Worm (Caenorhabditis elegans) whole organism, L4 larva: ENCODE data around the gene T16H12.2.

Source experiments
- D1046.2 ChIP-seq: fragments of 200-800 bp; sonication (Bioruptor generic); IDR thresholded peaks from 2 replicates; pipeline ENCODE4 v1.3.6; 2022; ENCODE audit warnings: missing genetic modification characterization, missing compliant biosample characterization
- R02D3.7 ChIP-seq: fragments of 150-350 bp; sonication (generic microtip); optimal IDR thresholded peaks from 3 replicates; lab custom pipeline; 2014; ENCODE audit warnings: missing biosample characterization, missing genetic modification characterization
- mdl-1 ChIP-seq, 2 experiments: fragments of 150-350 bp in 1 of 2; sonication (generic microtip) in 1 of 2; optimal IDR thresholded peaks; 2 replicates each; lab custom pipeline; 2014 to 2017; ENCODE audit warnings: missing biosample characterization in 2 of 2, missing genetic modification characterization in 2 of 2
- mxl-2 ChIP-seq: fragments of 200-800 bp; sonication (Bioruptor generic); conservative IDR thresholded peaks from 2 replicates; pipeline ENCODE4 v1.3.6; 2022; ENCODE audit warnings: missing genetic modification reagents, missing genetic modification characterization, missing compliant biosample characterization
- nhr-28 ChIP-seq: fragments of 150-350 bp; optimal IDR thresholded peaks from 2 replicates; lab custom pipeline; 2014; ENCODE audit warnings: missing biosample characterization, missing genetic modification characterization
- nhr-76 ChIP-seq: fragments of 150-350 bp; optimal IDR thresholded peaks from 2 replicates; lab custom pipeline; 2014; ENCODE audit warnings: missing biosample characterization, missing genetic modification characterization
- sdz-12 ChIP-seq: fragments of 200-800 bp; sonication (Bioruptor generic); optimal IDR thresholded peaks from 2 replicates; lab custom pipeline; 2018; ENCODE audit warnings: mild to moderate bottlenecking, missing genetic modification characterization, missing compliant biosample characterization
- zip-2 ChIP-seq: fragments of 150-350 bp; optimal IDR thresholded peaks from 2 replicates; lab custom pipeline; 2014; ENCODE audit warnings: missing biosample characterization, missing genetic modification characterization

DNA sequence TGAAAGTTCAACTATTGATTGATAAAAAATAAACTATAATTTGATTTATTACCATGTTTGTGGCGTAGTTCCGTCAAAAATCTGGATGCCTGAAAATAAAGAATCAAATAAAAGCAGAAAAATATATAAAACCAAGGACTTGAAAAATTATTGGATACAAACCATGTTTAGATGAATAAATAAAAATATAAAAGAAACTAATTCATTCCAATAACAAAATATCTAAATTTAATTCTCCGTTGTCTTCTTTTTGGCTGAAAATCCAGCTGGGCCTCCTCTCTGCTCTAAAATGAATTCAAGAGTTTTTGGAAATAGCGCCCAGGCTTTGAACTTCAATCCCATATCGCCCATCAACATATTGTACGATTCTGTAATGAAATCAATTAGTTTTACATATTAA is 26.9 kb downstream of the T16H12.2 start, which contains the start of gene vps-29:
- TF ChIP-seq mxl-2 (GFP tag; lab: Robert Waterston, UW) (no peak), nhr-28 (tag; lab: Kevin White, UChicago) (no peak), nhr-76 (tag; lab: Kevin White, UChicago) (no peak), R02D3.7 (tag; lab: Kevin White, UChicago) (no peak), zip-2 (tag; lab: Kevin White, UChicago) (no peak), D1046.2 (no peak), sdz-12 (GFP tag; lab: Kevin White, UChicago) (no peak), mdl-1 (tag; optimal IDR thresholded peaks at IDR 0.05; lab: Kevin White, UChicago) (no peak)
